Fruit fly (Drosophila melanogaster) whole organism, embryonic: Measurements from ENCODE around the gene CG6938.

Experiments used
- Ada2b ChIP-seq: fragments of 200-800 bp; sonication (Bioruptor generic); IDR thresholded peaks from 2 replicates; pipeline ENCODE4 v1.3.6; 2022; ENCODE audit warnings: missing biosample characterization, missing genetic modification characterization
- Aef1 ChIP-seq: fragments of 200-800 bp; sonication (Bioruptor generic); IDR thresholded peaks from 3 replicates; pipeline ENCODE4 v1.3.6; 2022; ENCODE audit warnings: missing biosample characterization, missing genetic modification characterization
- Atf3 ChIP-seq: fragments of 200-800 bp; sonication (Bioruptor generic); optimal IDR thresholded peaks from 3 replicates; lab custom pipeline; 2016; ENCODE audit warnings: missing biosample characterization, missing genetic modification characterization
- Atf6 ChIP-seq: fragments of 200-800 bp; sonication (Bioruptor generic); IDR thresholded peaks from 2 replicates; pipeline ENCODE4 v1.3.6; 2022; ENCODE audit warnings: missing biosample characterization, missing genetic modification characterization
- Awh ChIP-seq: fragments of 200-800 bp; sonication (Bioruptor generic); IDR thresholded peaks from 2 replicates; pipeline ENCODE4, ENCODE4 v1.3.6; 2022; ENCODE audit warnings: missing biosample characterization, missing genetic modification characterization
- Bteb2 ChIP-seq: fragments of 200-800 bp; sonication (Bioruptor generic); optimal IDR thresholded peaks from 2 replicates; lab custom pipeline; 2016; ENCODE audit warnings: missing biosample characterization, missing genetic modification characterization
- CG10321 ChIP-seq: fragments of 200-800 bp; sonication (Bioruptor generic); IDR thresholded peaks from 2 replicates; pipeline ENCODE4 v1.3.6; 2022; ENCODE audit warnings: missing biosample characterization, missing genetic modification characterization
- CG10462 ChIP-seq: fragments of 200-800 bp; sonication (Bioruptor generic); optimal IDR thresholded peaks from 2 replicates; lab custom pipeline; 2016; ENCODE audit warnings: missing biosample characterization, missing genetic modification characterization
- CG11247 ChIP-seq: fragments of 200-800 bp; sonication (Bioruptor generic); IDR thresholded peaks from 2 replicates; pipeline ENCODE4 v1.3.6; 2022; ENCODE audit warnings: missing biosample characterization, missing genetic modification characterization
- CG11398 ChIP-seq: fragments of 200-800 bp; sonication (Bioruptor generic); optimal IDR thresholded peaks from 2 replicates; lab custom pipeline; 2016; ENCODE audit warnings: missing biosample characterization, missing genetic modification characterization
- CG1233 ChIP-seq: fragments of 200-800 bp; sonication (Bioruptor generic); optimal IDR thresholded peaks from 4 replicates; lab custom pipeline; 2018; ENCODE audit warnings: missing biosample characterization, mild to moderate bottlenecking, missing genetic modification characterization
- CG14014 ChIP-seq: fragments of 200-800 bp; sonication (Bioruptor generic); IDR thresholded peaks from 2 replicates; pipeline ENCODE4 v1.3.6; 2022; ENCODE audit warnings: missing biosample characterization, missing genetic modification characterization
- CG14441 ChIP-seq: fragments of 200-800 bp; sonication (Bioruptor generic); IDR thresholded peaks from 2 replicates; pipeline ENCODE4 v1.3.6; 2022; ENCODE audit warnings: missing biosample characterization, missing genetic modification characterization
- CG17328 ChIP-seq: fragments of 200-800 bp; sonication (Bioruptor generic); IDR thresholded peaks from 2 replicates; pipeline ENCODE4 v1.3.6; 2022; ENCODE audit warnings: missing biosample characterization, missing genetic modification characterization
- CG17359 ChIP-seq: fragments of 200-800 bp; sonication (Bioruptor generic); optimal IDR thresholded peaks from 3 replicates; lab custom pipeline; 2018; ENCODE audit warnings: missing biosample characterization, mild to moderate bottlenecking, missing genetic modification characterization, moderate library complexity
- CG17829 ChIP-seq: fragments of 200-800 bp; optimal IDR thresholded peaks from 2 replicates; lab custom pipeline; 2019; ENCODE audit warnings: missing biosample characterization, mild to moderate bottlenecking, missing genetic modification characterization, moderate library complexity
- CG31441 ChIP-seq: fragments of 200-800 bp; sonication (Bioruptor generic); IDR thresholded peaks from 2 replicates; pipeline ENCODE4 v1.3.6; 2022; ENCODE audit warnings: missing biosample characterization, missing genetic modification characterization
- CG34422 ChIP-seq: fragments of 200-800 bp; sonication (Bioruptor generic); IDR thresholded peaks from 3 replicates; pipeline ENCODE4 v1.3.6; 2022; ENCODE audit warnings: missing biosample characterization, missing genetic modification characterization
- CG3847 ChIP-seq: fragments of 200-800 bp; sonication (Bioruptor generic); IDR thresholded peaks from 2 replicates; pipeline ENCODE4 v1.3.6; 2022; ENCODE audit warnings: missing biosample characterization, missing genetic modification characterization
- CG6254 ChIP-seq: fragments of 200-800 bp; sonication (Bioruptor generic); optimal IDR thresholded peaks from 3 replicates; lab custom pipeline; 2017; ENCODE audit warnings: mild to moderate bottlenecking, missing biosample characterization, missing genetic modification reagents, missing genetic modification characterization
- CG6765 ChIP-seq: fragments of 200-800 bp; sonication (Bioruptor generic); optimal IDR thresholded peaks from 3 replicates; lab custom pipeline; 2017; ENCODE audit warnings: missing biosample characterization, mild to moderate bottlenecking, missing genetic modification characterization
- CG7786 ChIP-seq: fragments of 200-800 bp; sonication (Bioruptor generic); optimal IDR thresholded peaks from 2 replicates; lab custom pipeline; 2016; ENCODE audit warnings: missing biosample characterization, missing genetic modification characterization
- CG9609 ChIP-seq: fragments of 200-800 bp; sonication (Bioruptor generic); optimal IDR thresholded peaks from 3 replicates; lab custom pipeline; 2016; ENCODE audit warnings: missing biosample characterization, missing genetic modification characterization
- CG9817 ChIP-seq: fragments of 200-800 bp; sonication (Bioruptor generic); optimal IDR thresholded peaks from 2 replicates; lab custom pipeline; 2018; ENCODE audit warnings: missing biosample characterization, mild to moderate bottlenecking, missing genetic modification characterization, moderate library complexity
- CG9876 ChIP-seq: fragments of 200-800 bp; sonication (Bioruptor generic); optimal IDR thresholded peaks from 2 replicates; lab custom pipeline; 2016; ENCODE audit warnings: missing biosample characterization, missing genetic modification characterization
- D19A ChIP-seq: fragments of 200-800 bp; optimal IDR thresholded peaks from 3 replicates; lab custom pipeline; 2019; ENCODE audit warnings: missing biosample characterization, mild to moderate bottlenecking, missing genetic modification characterization, moderate library complexity
- Dek ChIP-seq: fragments of 200-800 bp; sonication (Bioruptor generic); optimal IDR thresholded peaks from 3 replicates; lab custom pipeline; 2019; ENCODE audit warnings: missing biosample characterization, mild to moderate bottlenecking, missing genetic modification characterization, moderate library complexity
- E2f1 ChIP-seq: fragments of 200-800 bp; sonication (Bioruptor generic); IDR thresholded peaks from 2 replicates; pipeline ENCODE4 v1.3.6; 2022; ENCODE audit warnings: missing biosample characterization, missing genetic modification characterization
- H15 ChIP-seq: fragments of 200-800 bp; sonication (Bioruptor generic); IDR thresholded peaks from 3 replicates; pipeline ENCODE4 v1.3.6; 2022; ENCODE audit warnings: missing biosample characterization, missing genetic modification characterization
- Mad ChIP-seq: fragments of 200-800 bp; sonication (Bioruptor generic); optimal IDR thresholded peaks from 2 replicates; lab custom pipeline; 2016; ENCODE audit warnings: missing biosample characterization, missing genetic modification characterization
- Meics ChIP-seq: fragments of 200-800 bp; sonication (Bioruptor generic); optimal IDR thresholded peaks from 2 replicates; lab custom pipeline; 2017; ENCODE audit warnings: missing biosample characterization, mild to moderate bottlenecking, missing genetic modification characterization
- NFAT ChIP-seq: fragments of 200-800 bp; sonication (Bioruptor generic); IDR thresholded peaks from 2 replicates; pipeline ENCODE4 v1.3.6; 2022; ENCODE audit warnings: missing biosample characterization, missing genetic modification characterization
- Optix ChIP-seq: fragments of 200-800 bp; sonication (Bioruptor generic); IDR thresholded peaks from 3 replicates; pipeline ENCODE4 v1.3.6; 2022; ENCODE audit warnings: missing biosample characterization, missing genetic modification characterization
- Pdp1 ChIP-seq, 2 experiments: fragments of 200-800 bp; sonication (Bioruptor generic); optimal IDR thresholded peaks; 3 replicates each; lab custom pipeline; 2016; ENCODE audit warnings: missing biosample characterization in 2 of 2, missing genetic modification characterization in 2 of 2, mild to moderate bottlenecking in 1 of 2, moderate library complexity in 1 of 2
- Rfx ChIP-seq: fragments of 200-800 bp; sonication (Bioruptor generic); IDR thresholded peaks from 2 replicates; pipeline ENCODE4 v1.3.6; 2022; ENCODE audit warnings: missing biosample characterization, missing genetic modification characterization
- Sox100B ChIP-seq: fragments of 200-800 bp; sonication (Bioruptor generic); optimal IDR thresholded peaks from 3 replicates; lab custom pipeline; 2018; ENCODE audit warnings: missing biosample characterization, mild to moderate bottlenecking, missing genetic modification characterization
- Tbp ChIP-seq: fragments of >200 bp; optimal IDR thresholded peaks from 2 replicates; lab custom pipeline; 2018; ENCODE audit warnings: missing biosample characterization, missing genetic modification characterization
- ara ChIP-seq: fragments of 200-800 bp; sonication (Bioruptor generic); IDR thresholded peaks from 2 replicates; pipeline ENCODE4 v1.3.6; 2022; ENCODE audit warnings: missing biosample characterization, missing genetic modification characterization
- ato ChIP-seq: fragments of 200-800 bp; sonication (Bioruptor generic); IDR thresholded peaks from 2 replicates; pipeline ENCODE4 v1.3.6; 2022; ENCODE audit warnings: missing biosample characterization, missing genetic modification characterization; ENCODE audit not compliant: partially characterized antibody
- az2 ChIP-seq: fragments of 200-800 bp; sonication (Bioruptor generic); optimal IDR thresholded peaks from 3 replicates; lab custom pipeline; 2016; ENCODE audit warnings: missing biosample characterization, missing genetic modification characterization
- dimm ChIP-seq: fragments of 200-800 bp; sonication (Bioruptor generic); IDR thresholded peaks from 2 replicates; pipeline ENCODE4 v1.3.6; 2022; ENCODE audit warnings: missing biosample characterization, missing genetic modification characterization
- gsb ChIP-seq: fragments of 200-800 bp; sonication (Bioruptor generic); IDR thresholded peaks from 2 replicates; pipeline ENCODE4 v1.3.6; 2022; ENCODE audit warnings: missing biosample characterization, missing genetic modification characterization
- jing ChIP-seq: fragments of 200-800 bp; sonication (Bioruptor generic); optimal IDR thresholded peaks from 2 replicates; lab custom pipeline; 2018; ENCODE audit warnings: missing biosample characterization, mild to moderate bottlenecking, missing genetic modification characterization
- jumu ChIP-seq: fragments of 200-800 bp; sonication (Bioruptor generic); optimal IDR thresholded peaks from 3 replicates; lab custom pipeline; 2016; ENCODE audit warnings: missing biosample characterization, missing genetic modification characterization
- ken ChIP-seq: fragments of 200-800 bp; sonication (Bioruptor generic); IDR thresholded peaks from 3 replicates; pipeline ENCODE4 v1.3.6; 2022; ENCODE audit warnings: missing biosample characterization, missing genetic modification characterization
- sc ChIP-seq, 3 experiments: fragments of >200 bp in 2 of 3; fragments of 200-800 bp in 1 of 3; sonication (Bioruptor generic) in 1 of 3; optimal IDR thresholded peaks; 2 replicates in 2 of 3; 3 replicates in 1 of 3; lab custom pipeline; 2017; ENCODE audit warnings: mild to moderate bottlenecking in 1 of 3, missing biosample characterization in 1 of 3, missing genetic modification characterization in 1 of 3, missing genetic modification reagents in 1 of 3
- trem ChIP-seq: fragments of 200-800 bp; optimal IDR thresholded peaks from 3 replicates; lab custom pipeline; 2019; ENCODE audit warnings: missing biosample characterization, mild to moderate bottlenecking, missing genetic modification characterization, moderate library complexity
- unpg ChIP-seq: fragments of 200-800 bp; sonication (Bioruptor generic); optimal IDR thresholded peaks from 3 replicates; lab custom pipeline; 2018; ENCODE audit warnings: missing biosample characterization, mild to moderate bottlenecking, missing genetic modification characterization, moderate library complexity
- usp ChIP-seq: fragments of >200 bp; optimal IDR thresholded peaks from 2 replicates; lab custom pipeline; 2017; ENCODE audit warnings: missing biosample characterization, missing genetic modification characterization
- zf30C ChIP-seq: fragments of 200-800 bp; sonication (Bioruptor generic); optimal IDR thresholded peaks from 3 replicates; lab custom pipeline; 2018; ENCODE audit warnings: missing biosample characterization, mild to moderate bottlenecking, missing genetic modification characterization

Gene CG6938

dm6 chr3L:12037449-12038163 lies 52.9 kb downstream of the CG6938 start (continued):
- TF ChIP-seq sc (optimal IDR thresholded peaks at IDR 0.05; lab: Kevin White, UChicago) (no peak), sc (GFP tag; optimal IDR thresholded peaks at IDR 0.05; lab: Kevin White, UChicago) (peak; percentile 30), Aef1 (GFP tag; lab: Robert Waterston, UW) (0 out of 3 replicates have a peak, but pooled peaks have one; percentile 30), Ada2b (GFP tag; lab: Robert Waterston, UW) (peak; percentile 62), dimm (GFP tag; lab: Robert Waterston, UW) (no peak), CG14014 (GFP tag; lab: Robert Waterston, UW) (no peak), Awh (GFP tag; lab: Robert Waterston, UW) (0 out of 2 replicates have a peak, but pooled peaks have one; percentile 33), CG10321 (GFP tag; lab: Robert Waterston, UW) (no peak), trem (tag; lab: Kevin White, UChicago) (peak; percentile 31), gsb (GFP tag; lab: Robert Waterston, UW) (no peak), az2 (GFP tag; lab: Kevin White, UChicago) (peak; percentile 39), CG9876 (GFP tag; lab: Kevin White, UChicago) (no peak), Tbp (GFP tag; lab: Kevin White, UChicago) (no peak), unpg (GFP tag; lab: Kevin White, UChicago) (peak; percentile 3), CG11247 (GFP tag; lab: Robert Waterston, UW) (no peak), CG17328 (GFP tag; lab: Robert Waterston, UW) (peak; percentile 31; the same call in 1 of the 2 replicates), Pdp1 (GFP tag; optimal IDR thresholded peaks at IDR 0.05; lab: Kevin White, UChicago) (peak in 1 of 2 experiments; percentile 37), CG17359 (tag; lab: Kevin White, UChicago) (peak; percentile 38), Sox100B (GFP tag; lab: Kevin White, UChicago) (peak; percentile 64), CG3847 (GFP tag; lab: Robert Waterston, UW) (no peak), CG9817 (no peak), CG14441 (peak; percentile 67), Meics (GFP tag; lab: Kevin White, UChicago) (peak; percentile 38), zf30C (GFP tag; lab: Kevin White, UChicago) (peak; percentile 3), CG1233 (GFP tag; lab: Kevin White, UChicago) (no peak), CG34422 (GFP tag; lab: Robert Waterston, UW) (0 out of 3 replicates have a peak, but pooled peaks have one; percentile 39), CG6254 (GFP tag; lab: Kevin White, UChicago) (peak; percentile 86), CG7786 (GFP tag; lab: Kevin White, UChicago) (peak; percentile 21), NFAT (GFP tag; lab: Robert Waterston, UW) (no peak), Bteb2 (GFP tag; lab: Kevin White, UChicago) (no peak), jing (GFP tag; lab: Kevin White, UChicago) (no peak), CG17829 (tag; lab: Kevin White, UChicago) (peak; percentile 57), E2f1 (GFP tag; lab: Robert Waterston, UW) (peak; percentile 63; the same call in 1 of the 2 replicates), ara (GFP tag; lab: Robert Waterston, UW) (peak; percentile 55; the same call in 1 of the 2 replicates), ken (GFP tag; lab: Robert Waterston, UW) (no peak), Dek (tag; lab: Kevin White, UChicago) (no peak), CG11398 (GFP tag; lab: Kevin White, UChicago) (no peak), CG6765 (GFP tag; lab: Kevin White, UChicago) (no peak), usp (GFP tag; lab: Kevin White, UChicago) (no peak), jumu (no peak), Atf3 (GFP tag; lab: Kevin White, UChicago) (peak; percentile 11), Optix (GFP tag; lab: Robert Waterston, UW) (no peak), D19A (tag; lab: Kevin White, UChicago) (peak; percentile 72), Atf6 (GFP tag; lab: Robert Waterston, UW) (no peak), CG10462 (no peak), ato (GFP tag; lab: Robert Waterston, UW) (no peak), Rfx (GFP tag; lab: Robert Waterston, UW) (peak; percentile 52; the same call in 1 of the 2 replicates), CG9609 (GFP tag; lab: Kevin White, UChicago) (no peak), Mad (GFP tag; lab: Kevin White, UChicago) (peak; percentile 1), H15 (GFP tag; lab: Robert Waterston, UW) (peak; percentile 63; the same call in 2 of the 3 replicates), CG31441 (peak; percentile 54)
